Fruit fly (Drosophila melanogaster) whole organism, larva: ENCODE results near the gene Pen.

ENCODE experiments used
- noc ChIP-seq: fragments of 200-800 bp; sonication (Bioruptor generic); optimal IDR thresholded peaks from 3 replicates; lab custom pipeline; 2019; ENCODE audit warnings: missing biosample characterization, mild to moderate bottlenecking, missing genetic modification characterization, moderate library complexity

Gene Pen

DNA sequence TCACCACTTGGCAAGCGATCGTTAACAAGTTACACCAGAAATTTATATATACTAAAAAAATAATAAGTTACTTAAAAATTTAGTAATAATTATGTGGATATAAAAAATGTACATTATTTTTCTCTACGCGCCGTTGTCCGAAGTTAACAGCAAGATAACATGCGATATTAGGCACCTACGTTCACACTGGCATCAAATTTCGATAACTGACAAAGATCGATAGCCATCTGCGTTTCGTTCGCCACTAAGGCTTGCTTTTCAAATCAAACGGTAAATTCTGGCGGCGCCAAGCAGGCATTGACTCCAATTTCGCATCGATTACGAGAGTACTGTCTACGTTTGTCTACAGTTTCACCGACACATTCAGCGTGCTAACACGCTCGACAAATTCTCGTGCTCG lies at the start of gene Pen:
Pen (plus strand) TSS at position 196 of the 400 bp plus-strand sequence.
- no peak for TF ChIP-seq noc (tag; lab: Kevin White, UChicago)

DNA sequence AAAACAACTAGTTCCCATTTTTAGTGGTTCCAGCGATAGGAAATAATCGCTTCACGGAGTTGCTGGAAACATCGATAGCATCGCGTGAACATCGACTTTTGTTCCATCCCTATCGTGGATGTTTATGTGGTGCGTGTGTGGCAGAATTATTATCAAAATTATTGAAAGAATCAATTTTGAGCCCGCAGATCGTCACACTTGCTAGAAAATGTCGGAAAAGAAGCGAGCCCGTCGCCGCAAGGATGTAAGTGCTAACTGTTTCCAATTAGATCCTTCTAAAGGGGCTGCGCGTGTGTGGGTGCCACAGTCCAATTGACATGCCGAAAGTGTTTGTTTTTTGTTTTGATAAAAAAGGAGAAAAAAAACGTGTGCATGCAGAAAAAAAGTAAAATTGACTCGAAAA lies 47.4 kb upstream of the Pen start, which contains the start of gene Trp1:
Trp1 (plus strand) TSS at position 89 of the 403 bp plus-strand sequence.
- no peak for TF ChIP-seq noc (tag; lab: Kevin White, UChicago)

DNA sequence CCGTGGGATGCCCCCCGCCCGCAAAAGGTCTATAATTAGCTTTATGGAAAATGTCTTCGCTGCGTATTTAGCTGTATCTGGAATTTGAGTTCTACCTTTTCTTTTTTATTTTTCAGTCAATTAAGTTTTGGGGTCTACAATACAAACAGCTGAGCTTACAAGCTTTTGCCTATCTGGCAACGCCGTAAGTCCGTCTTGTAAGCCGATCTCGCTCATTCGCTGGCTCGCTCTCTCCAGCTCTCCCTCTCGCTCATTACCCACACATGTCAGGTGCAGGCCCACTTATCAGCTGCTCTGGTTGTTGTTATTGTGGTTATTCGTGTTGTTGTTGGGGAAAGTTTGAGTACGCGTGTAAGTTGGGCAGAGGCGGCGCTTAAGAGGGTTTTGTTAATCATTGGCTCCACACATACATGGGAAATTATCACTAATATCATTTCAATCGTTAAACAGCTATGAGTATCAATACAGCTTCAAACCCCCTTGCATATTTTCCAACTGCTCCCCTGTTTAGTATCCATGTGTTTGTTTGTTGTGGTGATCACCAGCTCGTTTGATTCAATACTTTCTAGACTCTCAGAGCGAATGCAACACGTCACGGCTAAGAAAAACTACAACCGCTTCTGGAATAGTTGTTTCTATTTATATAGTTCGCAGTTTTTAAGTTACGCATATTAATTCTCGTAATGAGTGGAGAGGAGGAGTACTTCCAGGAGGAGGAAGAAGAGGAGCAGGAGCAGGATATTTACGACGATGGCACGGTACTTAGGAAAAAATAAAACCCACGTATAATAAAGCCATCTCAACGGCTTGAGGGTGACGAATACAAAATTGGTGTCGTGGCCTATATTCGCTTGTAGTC lies 46.7 kb upstream of the Pen start:
- TF ChIP-seq noc (tag; lab: Kevin White, UChicago), result peak; percentile 99

DNA sequence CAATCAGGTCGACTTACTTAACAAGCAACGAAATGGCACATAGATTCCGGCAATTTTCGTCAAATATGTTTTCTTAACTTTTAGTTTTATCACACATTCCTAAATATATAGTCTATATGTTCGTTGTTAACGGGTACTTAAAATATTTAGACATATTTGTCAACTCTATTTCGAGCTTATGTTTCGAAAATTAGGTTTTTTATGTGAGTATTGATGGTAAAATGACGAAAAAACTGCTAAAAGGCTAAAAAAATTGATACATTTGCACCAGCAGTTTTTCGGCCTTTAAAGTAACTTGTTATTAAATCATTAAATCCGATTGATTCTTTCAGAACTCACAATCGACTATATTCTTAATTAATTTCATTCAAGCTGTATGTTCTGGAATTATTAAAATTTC lies 39.3 kb upstream of the Pen start, which contains the start of gene CG13131:
CG13131 (minus strand) TSS at position 101 of the 400 bp plus-strand sequence.
- TF ChIP-seq noc (tag; lab: Kevin White, UChicago), result no peak

DNA sequence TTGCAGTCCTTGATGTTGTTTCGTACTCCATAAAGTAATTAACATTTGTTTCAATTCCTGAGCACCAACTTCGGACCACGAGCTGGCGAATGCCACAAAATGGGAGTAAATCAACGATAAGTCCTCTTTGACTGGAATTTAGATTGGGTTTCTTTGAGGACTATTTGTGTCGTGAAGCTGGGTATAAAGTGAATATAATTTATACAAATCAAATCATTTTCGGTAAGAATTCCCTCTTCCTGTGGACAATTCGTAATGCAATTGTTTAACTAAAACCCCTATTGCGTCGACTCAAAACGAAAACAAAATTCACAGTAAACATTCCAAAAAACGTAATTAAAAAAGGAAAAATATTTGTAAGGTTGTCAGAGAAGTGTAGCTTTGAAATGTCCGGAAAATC lies 30.3 kb upstream of the Pen start, which contains the start of gene CG13127:
CG13127 (plus strand) TSS at position 301 of the 400 bp plus-strand sequence.
- TF ChIP-seq noc (tag; lab: Kevin White, UChicago), result no peak

DNA sequence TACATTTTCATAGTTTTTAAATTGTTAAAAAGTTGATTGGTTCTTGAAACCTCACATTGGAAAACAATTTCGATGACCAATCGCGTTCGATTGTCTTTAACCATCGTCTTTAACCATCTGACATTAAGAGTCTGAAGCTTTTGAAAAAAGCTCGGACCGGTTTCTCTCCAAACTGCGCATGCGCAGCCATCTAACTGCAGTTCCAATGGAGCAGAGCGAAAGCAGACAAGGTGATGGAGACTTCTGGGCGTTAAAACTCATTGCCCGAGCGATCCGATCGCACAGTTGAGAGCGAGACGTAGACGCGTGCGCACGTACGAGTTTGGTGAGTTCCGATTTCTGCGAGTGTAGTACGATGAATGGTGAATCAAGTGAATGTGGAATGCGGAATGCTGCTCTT lies 24.3 kb upstream of the Pen start, which contains the start of gene obst-B:
obst-B (plus strand) TSS at position 276 of the 400 bp plus-strand sequence.
- no peak for TF ChIP-seq noc (tag; lab: Kevin White, UChicago)

DNA sequence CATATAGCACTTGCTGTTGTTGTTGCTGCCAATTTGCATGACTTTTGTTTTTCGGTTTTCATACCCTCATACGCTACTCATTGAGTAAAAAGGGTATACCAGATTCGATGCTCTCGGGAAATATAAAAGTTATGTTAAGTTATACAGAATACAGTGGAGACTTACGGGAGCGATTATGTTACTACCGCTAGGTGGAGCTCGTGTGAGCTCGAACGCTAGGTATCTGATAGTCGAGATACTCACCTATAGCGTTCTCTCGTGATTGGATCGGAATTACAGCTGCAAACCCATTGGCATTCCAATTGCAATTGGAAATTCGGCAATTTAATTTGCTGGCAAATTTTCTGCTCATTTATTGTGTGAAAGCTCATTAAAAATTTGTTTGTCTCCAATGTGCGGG lies 23.3 kb upstream of the Pen start:
- TF ChIP-seq noc (tag; lab: Kevin White, UChicago), result no peak

DNA sequence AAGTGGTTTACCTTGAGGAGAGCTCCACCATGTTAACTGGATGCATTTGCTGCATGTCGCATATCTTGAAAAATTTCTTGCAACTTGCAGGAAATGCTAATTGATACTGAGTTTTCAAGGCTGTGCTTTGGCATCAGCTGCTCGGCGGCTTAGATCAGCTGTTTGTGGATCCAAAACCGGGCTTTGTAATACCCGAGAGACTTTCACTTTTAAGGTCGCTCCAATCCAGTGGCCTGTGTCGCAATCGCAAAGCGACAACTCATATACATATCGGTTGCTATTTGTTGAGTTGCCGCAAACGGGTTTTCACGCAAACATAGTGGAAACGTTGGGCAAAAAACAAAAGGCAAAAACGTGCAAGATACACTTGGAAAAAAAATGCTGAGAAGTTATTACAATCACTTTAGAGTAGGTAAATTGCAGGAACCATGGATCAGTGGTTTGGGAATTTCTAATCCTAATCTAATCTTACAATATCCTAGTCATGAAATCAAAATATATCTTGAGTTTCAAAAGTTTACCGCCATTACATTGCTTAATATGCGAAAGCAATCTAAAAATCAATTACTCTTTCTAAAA lies 20.8 kb upstream of the Pen start:
- TF ChIP-seq noc (tag; lab: Kevin White, UChicago), result no peak

DNA sequence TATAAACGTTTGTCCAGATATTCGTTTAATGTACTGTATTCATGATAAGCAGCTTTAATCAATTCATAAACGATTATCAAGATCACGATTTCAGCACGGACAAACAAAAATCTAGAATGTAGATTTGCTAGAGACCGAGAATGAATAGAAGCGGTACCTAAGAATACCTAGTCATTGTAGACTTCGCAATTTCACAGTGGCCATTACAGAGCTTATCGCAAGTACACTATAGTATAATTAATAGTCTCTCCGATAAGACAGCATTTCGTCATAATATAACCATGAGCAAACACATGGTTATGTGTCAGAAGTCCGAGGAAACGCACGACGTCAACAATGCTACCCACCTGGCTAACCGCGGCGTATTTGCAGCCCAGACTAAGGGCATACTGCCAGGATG lies 7.4 kb upstream of the Pen start, which contains the start of gene CG33301:
CG33301 (plus strand) TSS at position 301 of the 400 bp plus-strand sequence.
- TF ChIP-seq noc (tag; lab: Kevin White, UChicago), result no peak

DNA sequence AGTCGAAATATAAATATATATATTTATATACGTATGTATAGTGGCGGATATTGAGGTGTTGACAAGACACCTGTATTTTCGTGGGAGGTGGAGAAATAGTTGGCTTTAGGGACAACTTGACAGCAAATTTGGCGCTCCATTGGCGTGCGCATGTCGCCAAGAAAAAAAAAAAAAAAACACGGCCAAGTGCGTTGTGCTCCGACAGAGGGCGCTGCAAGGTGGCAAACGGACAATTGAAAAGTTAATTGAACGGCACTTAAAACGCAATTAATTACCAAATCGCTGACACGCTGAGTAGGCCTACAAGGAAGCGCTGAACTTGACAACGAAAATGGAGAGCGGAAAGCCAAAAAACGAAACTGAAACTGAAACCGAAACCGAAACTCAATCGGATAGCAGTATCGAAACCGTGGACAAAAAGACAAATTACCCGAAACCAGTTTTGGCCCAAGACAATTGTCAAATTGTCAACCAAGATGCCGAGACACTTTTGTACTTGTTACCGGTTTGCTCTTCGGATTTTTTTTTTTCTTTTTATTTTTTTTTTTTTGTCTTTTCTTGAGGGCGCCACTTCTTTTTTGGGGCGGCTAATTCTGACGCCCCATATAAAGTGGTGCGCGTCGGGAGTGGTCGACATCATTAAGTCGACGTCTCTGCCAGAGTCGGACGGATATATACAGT lies 3.0 kb upstream of the Pen start, which contains the start of gene Cpr31A:
Cpr31A (plus strand) TSS at position 631 of the 681 bp plus-strand sequence.
- TF ChIP-seq noc (tag; lab: Kevin White, UChicago), result no peak

DNA sequence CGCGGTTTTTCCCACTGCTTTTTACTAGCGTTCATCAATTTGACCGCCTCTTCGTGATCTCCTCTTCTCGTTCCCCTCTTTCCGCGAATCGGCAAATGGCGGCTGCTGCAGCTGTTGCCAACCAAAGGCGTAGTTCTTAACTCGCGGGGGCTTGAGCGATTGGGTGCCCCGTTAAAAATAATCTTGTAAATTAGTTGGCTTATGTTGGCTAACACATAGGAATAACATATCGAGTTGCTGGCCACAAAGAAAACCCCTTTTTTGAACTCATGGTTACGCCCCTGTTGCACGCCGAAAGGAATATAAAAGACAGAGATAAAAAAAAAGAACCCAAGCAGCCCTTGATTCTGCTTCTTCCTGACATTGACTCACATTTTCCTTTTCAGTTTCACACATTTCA lies 536 bp downstream of the Pen start:
- no peak for TF ChIP-seq noc (tag; lab: Kevin White, UChicago)

DNA sequence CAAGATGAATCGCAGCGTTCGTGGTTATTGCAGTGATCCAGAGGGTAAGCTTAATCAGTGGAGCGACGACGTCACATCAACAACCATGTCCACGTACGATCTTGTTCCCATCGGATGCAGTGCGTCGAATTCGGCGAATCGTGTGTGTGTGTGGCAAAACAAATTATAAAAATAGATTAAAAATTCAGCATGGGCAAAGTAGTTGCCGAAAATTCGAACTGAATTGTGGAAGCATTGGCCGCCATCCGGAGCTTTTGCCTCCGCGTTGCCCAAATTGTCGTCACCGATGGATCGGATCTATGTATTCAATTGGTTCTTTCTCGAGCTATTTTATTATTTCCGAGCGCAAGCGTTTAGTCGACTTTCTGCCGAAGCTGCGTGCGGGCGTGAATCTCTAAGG lies 3.8 kb downstream of the Pen start, which contains the start of gene Spn31A:
Spn31A (plus strand) TSS at position 301 of the 400 bp plus-strand sequence.
- TF ChIP-seq noc (tag; lab: Kevin White, UChicago), result no peak

DNA sequence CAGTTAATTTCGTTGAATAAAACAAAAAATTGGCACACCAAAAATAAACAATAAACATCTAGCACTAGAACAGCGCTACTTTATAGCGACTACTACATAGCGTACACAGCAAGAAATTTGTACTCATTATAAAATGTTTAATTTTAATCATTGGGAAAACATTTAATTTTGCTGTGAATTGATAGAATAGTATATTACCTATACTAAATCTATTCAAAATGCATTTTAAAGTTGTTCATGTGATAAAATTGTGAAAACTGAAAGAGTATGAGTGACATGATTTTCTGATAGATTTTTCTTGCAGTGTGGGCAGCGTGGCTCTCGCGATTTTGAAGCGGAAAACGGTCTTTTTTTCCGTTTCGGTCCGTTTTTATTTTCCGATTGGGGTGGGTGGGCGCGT lies 4.6 kb downstream of the Pen start:
- no peak for TF ChIP-seq noc (tag; lab: Kevin White, UChicago)

DNA sequence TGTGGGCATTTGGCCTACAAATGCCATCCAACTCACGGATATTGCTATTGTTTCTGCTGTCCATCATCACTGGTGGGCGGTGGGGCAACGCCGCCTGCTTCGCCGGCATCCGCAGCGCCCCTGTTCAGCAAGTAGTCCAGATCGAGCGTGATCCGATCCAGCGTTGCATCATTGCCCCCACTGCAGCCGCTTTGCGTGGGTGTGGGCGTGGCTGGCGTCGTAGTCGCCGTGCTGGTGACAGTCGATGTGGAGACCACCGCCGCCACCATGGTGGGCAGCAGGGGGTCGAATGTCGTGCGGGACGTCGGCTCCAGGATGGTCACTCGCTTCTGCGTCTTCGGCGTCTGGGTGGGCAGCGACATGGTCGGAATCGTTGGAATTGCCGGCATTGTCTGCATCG lies 8.1 kb downstream of the Pen start:
- TF ChIP-seq noc (tag; lab: Kevin White, UChicago), result no peak

DNA sequence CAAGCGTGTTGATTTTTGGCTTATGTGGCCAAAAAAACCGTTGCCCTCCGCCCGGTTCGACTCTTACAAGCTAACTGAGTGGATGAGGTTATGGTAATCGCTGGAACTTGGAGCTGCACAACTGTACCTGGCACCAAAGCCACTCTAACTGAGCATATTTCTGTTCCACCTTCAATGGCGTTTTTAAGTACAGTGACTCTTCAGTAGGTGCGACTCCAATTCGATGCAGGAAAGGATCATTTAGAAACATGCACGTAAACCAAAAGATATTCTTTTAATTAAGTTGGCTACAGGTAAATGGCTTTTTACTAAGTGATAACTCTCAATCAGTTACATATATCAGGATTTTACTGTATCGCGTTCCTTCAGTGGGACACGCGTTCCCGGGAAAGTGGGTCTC lies 35.6 kb downstream of the Pen start, which contains the start of gene CG13133:
CG13133 (minus strand) TSS at position 101 of the 400 bp plus-strand sequence.
- TF ChIP-seq noc (tag; lab: Kevin White, UChicago), result no peak

DNA sequence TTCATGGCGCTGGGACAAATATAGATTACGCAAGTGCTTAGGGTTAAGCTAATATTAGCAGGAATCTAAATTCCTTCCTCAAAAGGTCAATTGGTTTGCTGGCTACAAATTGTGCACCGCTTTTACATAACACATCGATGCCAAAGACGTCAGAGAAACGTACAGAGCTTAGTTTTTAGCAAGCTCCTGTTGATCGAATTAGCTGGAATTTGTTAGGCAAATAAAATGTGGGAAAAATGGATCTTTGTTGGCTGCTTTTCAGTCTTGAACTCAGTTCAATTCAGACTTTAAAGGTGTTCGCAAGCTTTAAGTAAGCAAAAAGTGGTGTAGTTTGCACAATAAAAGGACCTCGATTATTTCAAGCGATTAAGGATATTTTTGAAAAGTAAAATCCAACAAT lies 37.1 kb downstream of the Pen start, which contains the start of gene CG34109:
CG34109 (plus strand) TSS at position 301 of the 400 bp plus-strand sequence.
- no peak for TF ChIP-seq noc (tag; lab: Kevin White, UChicago)
